Fruit fly (Drosophila melanogaster): ENCODE results near the gene CG15386.

CG15386 gene

DNA sequence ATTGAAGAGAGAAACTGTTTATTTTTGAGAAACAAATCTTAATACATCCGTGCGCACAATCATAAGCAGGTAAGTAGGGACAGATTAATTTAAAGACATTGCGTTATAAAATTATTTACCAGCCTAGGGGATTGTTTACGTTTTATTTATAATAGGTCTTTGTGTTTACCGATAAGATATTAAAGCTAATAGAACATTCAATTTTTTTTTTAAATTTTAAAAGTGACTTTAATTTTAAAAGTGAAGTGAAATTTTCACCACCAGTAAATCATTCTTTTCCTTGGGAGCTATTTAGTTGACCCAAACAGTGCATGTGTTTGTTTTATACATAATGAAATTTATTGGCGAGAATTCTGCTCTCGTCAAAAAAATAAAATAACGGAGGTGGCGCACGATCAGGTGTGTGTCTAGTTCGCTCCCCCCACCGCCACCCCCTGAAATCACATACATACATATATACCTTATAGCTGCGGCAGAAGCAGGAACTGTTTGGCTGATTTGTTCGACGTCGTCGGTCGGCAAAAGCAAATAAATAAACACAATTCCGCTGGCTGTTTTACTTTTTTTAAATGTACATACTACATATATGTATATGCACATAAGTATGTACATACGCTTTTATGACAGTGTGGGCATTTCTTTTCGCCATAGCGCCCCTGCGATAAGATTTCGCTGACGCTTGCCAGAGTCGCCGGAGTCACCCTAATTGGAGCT lies 41.0 kb downstream of the CG15386 start (continued):
- TF ChIP-seq caup (GFP tag; optimal IDR thresholded peaks at IDR 0.05; ENCODE audit: severe bottlenecking) (no peak), trem (tag; optimal IDR thresholded peaks at IDR 0.05) (no peak), Atf6 (GFP tag; IDR thresholded peaks at IDR 0.05) (no peak; the same call in 1 of the 2 replicates), CG8944 (GFP tag; optimal IDR thresholded peaks at IDR 0.05) (no peak), Hr3 (GFP tag; optimal IDR thresholded peaks at IDR 0.05) (peak; percentile 15), Meics (GFP tag; optimal IDR thresholded peaks at IDR 0.05) (peak; percentile 66), CG16815 (GFP tag; optimal IDR thresholded peaks at IDR 0.05) (no peak), luna (GFP tag; optimal IDR thresholded peaks at IDR 0.05) (no peak), kah (GFP tag; optimal IDR thresholded peaks at IDR 0.05) (no peak), NC2α (GFP tag; optimal IDR thresholded peaks at IDR 0.05) (no peak), CG42726 (GFP tag; IDR thresholded peaks at IDR 0.05; ENCODE audit: partially characterized antibody) (no peak), CG13296 (GFP tag; optimal IDR thresholded peaks at IDR 0.05) (peak; percentile 68), Fer1 (GFP tag; optimal IDR thresholded peaks at IDR 0.05) (peak; percentile 71), CG13624 (GFP tag; optimal IDR thresholded peaks at IDR 0.05) (peak; percentile 15), Ptx1 (GFP tag; IDR thresholded peaks at IDR 0.05) (peak; percentile 54; the same call in 1 of the 2 replicates), ci (GFP tag; IDR thresholded peaks at IDR 0.05) (0 out of 3 replicates have a peak, but pooled peaks have one; percentile 10), CG17568 (GFP tag; optimal IDR thresholded peaks at IDR 0.05) (peak; percentile 2), cwo (GFP tag; optimal IDR thresholded peaks at IDR 0.05) (peak; percentile 68), Spps (tag; optimal IDR thresholded peaks at IDR 0.05) (no peak), stc (GFP tag; IDR thresholded peaks at IDR 0.05) (no peak), ftz-f1 (GFP tag; optimal IDR thresholded peaks at IDR 0.05) (no peak), slou (GFP tag; optimal IDR thresholded peaks at IDR 0.05) (no peak), sr (GFP tag; IDR thresholded peaks at IDR 0.05) (no peak), CG8478 (optimal IDR thresholded peaks at IDR 0.05) (no peak), ttk (GFP tag; IDR thresholded peaks at IDR 0.05) (no peak), CG14014 (GFP tag; IDR thresholded peaks at IDR 0.05) (no peak), hbn (GFP tag; IDR thresholded peaks at IDR 0.05; ENCODE audit: partially characterized antibody) (no peak), CHES-1-like (GFP tag; optimal IDR thresholded peaks at IDR 0.05) (no peak), crol (GFP tag; IDR thresholded peaks at IDR 0.05) (peak; percentile 26; the same call in 1 of the 2 replicates), abd-A (tag; optimal IDR thresholded peaks at IDR 0.05) (no peak), CG9215 (GFP tag; IDR thresholded peaks at IDR 0.05) (peak; percentile 33), CoRest (tag; optimal IDR thresholded peaks at IDR 0.05) (peak; percentile 76), Myb (GFP tag; optimal IDR thresholded peaks at IDR 0.05) (no peak), z (GFP tag; IDR thresholded peaks at IDR 0.05) (no peak), CG9932 (GFP tag; IDR thresholded peaks at IDR 0.05) (peak; percentile 62), C15 (GFP tag; IDR thresholded peaks at IDR 0.05) (no peak), Ravus (GFP tag; IDR thresholded peaks at IDR 0.05) (no peak; the same call in 1 of the 2 replicates), CG13123 (GFP tag; optimal IDR thresholded peaks at IDR 0.05) (no peak), NC2β (GFP tag; optimal IDR thresholded peaks at IDR 0.05) (no peak), GATAe (GFP tag; conservative IDR thresholded peaks at IDR 0.05) (no peak), CG12236 (GFP tag; optimal IDR thresholded peaks at IDR 0.05) (no peak), CG12391 (tag; optimal IDR thresholded peaks at IDR 0.05) (peak; percentile 67), CG7839 (tag; optimal IDR thresholded peaks at IDR 0.05) (peak; percentile 76)

Measured in whole organism, embryonic.